Fruit fly (Drosophila melanogaster) whole organism, embryonic: ENCODE results near the gene Amacr.

Source experiments
- Aef1 ChIP-seq: fragments of 200-800 bp; sonication (Bioruptor generic); IDR thresholded peaks from 3 replicates; pipeline ENCODE4 v1.3.6; 2022; ENCODE audit warnings: missing biosample characterization, missing genetic modification characterization
- Awh ChIP-seq: fragments of 200-800 bp; sonication (Bioruptor generic); IDR thresholded peaks from 2 replicates; pipeline ENCODE4, ENCODE4 v1.3.6; 2022; ENCODE audit warnings: missing biosample characterization, missing genetic modification characterization
- CG10267 ChIP-seq: fragments of 200-800 bp; sonication (Bioruptor generic); optimal IDR thresholded peaks from 2 replicates; lab custom pipeline; 2018; ENCODE audit warnings: missing biosample characterization, mild to moderate bottlenecking, missing genetic modification characterization, moderate library complexity
- CG10274 ChIP-seq: fragments of 200-800 bp; sonication (Bioruptor generic); optimal IDR thresholded peaks from 3 replicates; lab custom pipeline; 2017; ENCODE audit warnings: missing biosample characterization, mild to moderate bottlenecking, missing genetic modification characterization
- CG11247 ChIP-seq: fragments of 200-800 bp; sonication (Bioruptor generic); IDR thresholded peaks from 2 replicates; pipeline ENCODE4 v1.3.6; 2022; ENCODE audit warnings: missing biosample characterization, missing genetic modification characterization
- CG12769 ChIP-seq: fragments of 200-800 bp; sonication (Bioruptor generic); optimal IDR thresholded peaks from 2 replicates; lab custom pipeline; 2019; ENCODE audit warnings: missing biosample characterization, mild to moderate bottlenecking, missing genetic modification characterization, moderate library complexity
- CG15479 ChIP-seq: fragments of 200-800 bp; sonication (Bioruptor generic); optimal IDR thresholded peaks from 3 replicates; lab custom pipeline; 2019; ENCODE audit warnings: missing biosample characterization, mild to moderate bottlenecking, missing genetic modification characterization, moderate library complexity
- CG16815 ChIP-seq: fragments of 200-800 bp; sonication (Bioruptor generic); optimal IDR thresholded peaks from 3 replicates; lab custom pipeline; 2017; ENCODE audit warnings: missing biosample characterization, mild to moderate bottlenecking, missing genetic modification characterization
- CG18011 ChIP-seq: fragments of 200-800 bp; sonication (Bioruptor generic); optimal IDR thresholded peaks from 2 replicates; lab custom pipeline; 2017; ENCODE audit warnings: missing biosample characterization, missing genetic modification characterization, mild to moderate bottlenecking, moderate library complexity, missing genotype
- CG31365 ChIP-seq: fragments of 200-800 bp; sonication (Bioruptor generic); optimal IDR thresholded peaks from 2 replicates; lab custom pipeline; 2018; ENCODE audit warnings: missing biosample characterization, mild to moderate bottlenecking, missing genetic modification characterization
- CG32772 ChIP-seq: fragments of 200-800 bp; sonication (Bioruptor generic); IDR thresholded peaks from 2 replicates; pipeline ENCODE4 v1.3.6; 2022; ENCODE audit warnings: missing biosample characterization, missing genetic modification characterization
- CG42726 ChIP-seq: fragments of 200-800 bp; sonication (Bioruptor generic); IDR thresholded peaks from 2 replicates; pipeline ENCODE4 v1.3.6; 2022; ENCODE audit warnings: missing biosample characterization, missing genetic modification characterization; ENCODE audit not compliant: partially characterized antibody
- CG7271 ChIP-seq: fragments of 200-800 bp; sonication (Bioruptor generic); optimal IDR thresholded peaks from 2 replicates; lab custom pipeline; 2018; ENCODE audit warnings: missing biosample characterization, mild to moderate bottlenecking, missing genetic modification characterization, moderate library complexity
- CG7372 ChIP-seq: fragments of 200-800 bp; sonication (Bioruptor generic); IDR thresholded peaks from 2 replicates; pipeline ENCODE4 v1.3.6; 2022; ENCODE audit warnings: missing biosample characterization, missing genetic modification characterization
- CG8290 ChIP-seq, 3 experiments: fragments of 200-800 bp; sonication (Bioruptor generic); optimal IDR thresholded peaks; 2 replicates each; lab custom pipeline; 2016 to 2019; ENCODE audit warnings: missing biosample characterization in 3 of 3, missing genetic modification characterization in 3 of 3, mild to moderate bottlenecking in 2 of 3, moderate library complexity in 1 of 3
- CG8765 ChIP-seq: fragments of 200-800 bp; sonication (Bioruptor generic); IDR thresholded peaks from 2 replicates; pipeline ENCODE4 v1.3.6; 2022; ENCODE audit warnings: missing biosample characterization, missing genetic modification characterization
- CG9817 ChIP-seq: fragments of 200-800 bp; sonication (Bioruptor generic); optimal IDR thresholded peaks from 2 replicates; lab custom pipeline; 2018; ENCODE audit warnings: missing biosample characterization, mild to moderate bottlenecking, missing genetic modification characterization, moderate library complexity
- Dip3 ChIP-seq: fragments of 200-800 bp; sonication (Bioruptor generic); optimal IDR thresholded peaks from 3 replicates; lab custom pipeline; 2016; ENCODE audit warnings: missing biosample characterization, missing genetic modification characterization
- Eip74EF ChIP-seq, 2 experiments: fragments of 200-800 bp in 1 of 2; fragments of >200 bp in 1 of 2; sonication (Bioruptor generic) in 1 of 2; optimal IDR thresholded peaks; 2 replicates each; lab custom pipeline; 2017 to 2019; ENCODE audit warnings: missing biosample characterization in 2 of 2, missing genetic modification characterization in 2 of 2, mild to moderate bottlenecking in 1 of 2, moderate library complexity in 1 of 2
- Fer3 ChIP-seq: fragments of 200-800 bp; sonication (Bioruptor generic); optimal IDR thresholded peaks from 2 replicates; lab custom pipeline; 2018; ENCODE audit warnings: missing biosample characterization, mild to moderate bottlenecking, missing genetic modification characterization, moderate library complexity
- Gug ChIP-seq: fragments of 200-800 bp; sonication (Bioruptor generic); IDR thresholded peaks from 4 replicates; pipeline ENCODE4 v1.3.6; 2022; ENCODE audit warnings: missing biosample characterization, missing genetic modification characterization
- MBD-R2 ChIP-seq: fragments of 200-800 bp; sonication (Bioruptor generic); IDR thresholded peaks from 2 replicates; pipeline ENCODE4 v1.3.6; 2022; ENCODE audit warnings: missing biosample characterization, missing genetic modification characterization
- Neu2 ChIP-seq: fragments of 200-800 bp; sonication (Bioruptor generic); optimal IDR thresholded peaks from 3 replicates; lab custom pipeline; 2016; ENCODE audit warnings: missing biosample characterization, missing genetic modification characterization, borderline replicate concordance
- Nf-YA ChIP-seq: fragments of 200-800 bp; sonication (Bioruptor generic); IDR thresholded peaks from 2 replicates; pipeline ENCODE4 v1.3.6; 2022; ENCODE audit warnings: missing biosample characterization, missing genetic modification characterization
- Oaz ChIP-seq: fragments of 200-800 bp; sonication (Bioruptor generic); IDR thresholded peaks from 2 replicates; pipeline ENCODE4 v1.3.6; 2022; ENCODE audit warnings: missing biosample characterization, missing genetic modification characterization
- Oli ChIP-seq: fragments of 200-800 bp; sonication (Bioruptor generic); optimal IDR thresholded peaks from 2 replicates; lab custom pipeline; 2018; ENCODE audit warnings: missing biosample characterization, mild to moderate bottlenecking, missing genetic modification characterization, moderate library complexity
- Rfx ChIP-seq: fragments of 200-800 bp; sonication (Bioruptor generic); IDR thresholded peaks from 2 replicates; pipeline ENCODE4 v1.3.6; 2022; ENCODE audit warnings: missing biosample characterization, missing genetic modification characterization
- Scr ChIP-seq: fragments of 200-800 bp; sonication (Bioruptor generic); IDR thresholded peaks from 2 replicates; pipeline ENCODE4 v1.3.6; 2022; ENCODE audit warnings: missing biosample characterization, missing genetic modification characterization; ENCODE audit not compliant: partially characterized antibody
- az2 ChIP-seq: fragments of 200-800 bp; sonication (Bioruptor generic); optimal IDR thresholded peaks from 3 replicates; lab custom pipeline; 2016; ENCODE audit warnings: missing biosample characterization, missing genetic modification characterization
- corto ChIP-seq: fragments of 200-800 bp; sonication (Bioruptor generic); optimal IDR thresholded peaks from 2 replicates; lab custom pipeline; 2016; ENCODE audit warnings: missing biosample characterization, mild to moderate bottlenecking, missing genetic modification characterization, moderate library complexity
- da ChIP-seq: fragments of 200-800 bp; sonication (Bioruptor generic); optimal IDR thresholded peaks from 2 replicates; lab custom pipeline; 2016; ENCODE audit warnings: missing biosample characterization, missing genetic modification characterization
- emc ChIP-seq: fragments of 200-800 bp; sonication (Bioruptor generic); optimal IDR thresholded peaks from 2 replicates; lab custom pipeline; 2016; ENCODE audit warnings: missing biosample characterization, missing genetic modification characterization
- ems ChIP-seq: fragments of 200-800 bp; sonication (Bioruptor generic); optimal IDR thresholded peaks from 3 replicates; lab custom pipeline; 2016; ENCODE audit warnings: missing biosample characterization, missing genetic modification characterization
- en ChIP-seq: fragments of 200-800 bp; sonication (Bioruptor generic); optimal IDR thresholded peaks from 2 replicates; lab custom pipeline; 2016; ENCODE audit warnings: missing biosample characterization, missing genetic modification characterization
- ewg ChIP-seq: fragments of 200-800 bp; sonication (Bioruptor generic); optimal IDR thresholded peaks from 3 replicates; lab custom pipeline; 2017; ENCODE audit warnings: mild to moderate bottlenecking, missing biosample characterization, missing genetic modification reagents, missing genetic modification characterization
- fd102C ChIP-seq: fragments of 200-800 bp; sonication (Bioruptor generic); optimal IDR thresholded peaks from 2 replicates; lab custom pipeline; 2018; ENCODE audit warnings: missing biosample characterization, mild to moderate bottlenecking, missing genetic modification characterization, moderate library complexity
- fd64A ChIP-seq: fragments of 200-800 bp; sonication (Bioruptor generic); optimal IDR thresholded peaks from 3 replicates; lab custom pipeline; 2018; ENCODE audit warnings: missing biosample characterization, mild to moderate bottlenecking, missing genetic modification characterization
- ftz-f1 ChIP-seq: fragments of 200-800 bp; sonication (Bioruptor generic); optimal IDR thresholded peaks from 2 replicates; lab custom pipeline; 2016; ENCODE audit warnings: missing biosample characterization, missing genetic modification characterization
- h ChIP-seq: fragments of >200 bp; optimal IDR thresholded peaks from 2 replicates; lab custom pipeline; 2017
- luna ChIP-seq: fragments of 200-800 bp; sonication (Bioruptor generic); optimal IDR thresholded peaks from 2 replicates; lab custom pipeline; 2016; ENCODE audit warnings: missing biosample characterization, missing genetic modification characterization
- mirr ChIP-seq: fragments of 200-800 bp; sonication (Bioruptor generic); optimal IDR thresholded peaks from 3 replicates; lab custom pipeline; 2018; ENCODE audit warnings: missing biosample characterization, mild to moderate bottlenecking, missing genetic modification characterization
- nmo ChIP-seq: fragments of 200-800 bp; sonication (Bioruptor generic); optimal IDR thresholded peaks from 2 replicates; lab custom pipeline; 2018; ENCODE audit warnings: missing biosample characterization, mild to moderate bottlenecking, missing genetic modification characterization, moderate library complexity
- peb ChIP-seq: fragments of 200-800 bp; sonication (Bioruptor generic); IDR thresholded peaks from 2 replicates; pipeline ENCODE4 v1.3.6; 2022; ENCODE audit warnings: missing biosample characterization, missing genetic modification characterization
- pnt ChIP-seq: fragments of 200-800 bp; sonication (Bioruptor generic); optimal IDR thresholded peaks from 3 replicates; lab custom pipeline; 2016; ENCODE audit warnings: missing biosample characterization, missing genetic modification characterization
- run ChIP-seq: fragments of 200-800 bp; sonication (Bioruptor generic); optimal IDR thresholded peaks from 3 replicates; lab custom pipeline; 2018; ENCODE audit warnings: missing biosample characterization, mild to moderate bottlenecking, missing genetic modification characterization
- sisA ChIP-seq: fragments of 200-800 bp; sonication (Bioruptor generic); IDR thresholded peaks from 2 replicates; pipeline ENCODE4 v1.3.6; 2022; ENCODE audit warnings: missing biosample characterization, missing genetic modification characterization
- vnd ChIP-seq: fragments of 200-800 bp; sonication (Bioruptor generic); IDR thresholded peaks from 3 replicates; pipeline ENCODE4 v1.3.6; 2022; ENCODE audit warnings: missing biosample characterization, missing genetic modification characterization; ENCODE audit not compliant: partially characterized antibody
- zen2 ChIP-seq: fragments of 200-800 bp; sonication (Bioruptor generic); IDR thresholded peaks from 3 replicates; pipeline ENCODE4 v1.3.6; 2022; ENCODE audit warnings: missing biosample characterization, missing genetic modification characterization; ENCODE audit not compliant: partially characterized antibody
- zfh1 ChIP-seq: fragments of 200-800 bp; sonication (Bioruptor generic); IDR thresholded peaks from 3 replicates; pipeline ENCODE4 v1.3.6; 2022; ENCODE audit warnings: missing biosample characterization, missing genetic modification characterization

Amacr gene

DNA sequence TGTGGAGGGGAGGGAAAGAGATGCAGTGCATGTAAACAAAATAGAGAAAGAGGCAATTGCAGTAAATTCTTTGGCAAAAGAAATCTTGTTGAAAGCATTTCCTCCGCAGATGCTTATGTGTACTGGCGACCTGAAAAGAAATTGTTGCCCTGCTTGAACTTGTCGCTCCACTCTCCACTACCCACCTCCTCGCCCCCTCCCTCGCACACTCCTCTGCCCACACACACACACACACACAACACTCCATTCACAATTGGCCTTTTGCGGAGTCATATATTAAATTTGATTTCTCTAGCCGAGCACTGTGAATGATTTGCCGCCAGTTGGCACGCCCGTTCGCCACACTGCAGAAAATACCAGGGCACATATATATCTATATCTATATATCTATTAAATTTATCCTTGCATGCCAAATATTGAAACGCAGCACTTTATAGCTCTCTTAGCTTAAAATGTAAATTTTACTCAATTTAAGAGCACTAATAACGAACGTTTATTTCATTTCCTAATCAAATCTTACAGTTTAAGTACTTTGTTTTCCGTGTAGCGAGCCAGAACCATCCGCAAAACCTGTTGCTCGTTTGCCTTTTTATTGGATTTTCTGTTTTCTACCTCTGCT, 6.8 kb upstream of the Amacr start (continued):
- TF ChIP-seq h (lab: Kevin White, UChicago) (no peak), Fer3 (peak; percentile 83), CG16815 (GFP tag; lab: Kevin White, UChicago) (peak; percentile 45), da (no peak), Aef1 (peak; percentile 79), pnt (GFP tag; lab: Kevin White, UChicago) (no peak), CG7271 (no peak), CG32772 (GFP tag; lab: Robert Waterston, UW) (peak; percentile 64), nmo (GFP tag; lab: Kevin White, UChicago) (peak; percentile 30), CG12769 (tag; lab: Kevin White, UChicago) (peak; percentile 69), luna (GFP tag; lab: Kevin White, UChicago) (no peak), fd64A (GFP tag; lab: Kevin White, UChicago) (no peak), Gug (GFP tag; lab: Robert Waterston, UW) (peak; percentile 58; the same call in 3 of the 4 replicates), ems (GFP tag; lab: Kevin White, UChicago) (peak; percentile 54), Dip3 (GFP tag; lab: Kevin White, UChicago) (peak; percentile 57), Nf-YA (GFP tag; lab: Robert Waterston, UW) (no peak), Rfx (peak; percentile 91), zen2 (no peak), Awh (no peak), CG15479 (GFP tag; lab: Kevin White, UChicago) (no peak), CG9817 (tag; lab: Kevin White, UChicago) (peak; percentile 50), en (GFP tag; lab: Kevin White, UChicago) (peak; percentile 15), run (tag; lab: Kevin White, UChicago) (no peak), Neu2 (peak; percentile 10), ewg (peak; percentile 1), Oaz (peak; percentile 70), vnd (no peak), sisA (GFP tag; lab: Robert Waterston, UW) (peak; percentile 41; the same call in 1 of the 2 replicates), corto (GFP tag; lab: Kevin White, UChicago) (peak; percentile 37), CG8765 (GFP tag; lab: Robert Waterston, UW) (peak; percentile 60; the same call in 1 of the 2 replicates), ftz-f1 (peak; percentile 21), peb (peak; percentile 44; the same call in 1 of the 2 replicates), fd102C (GFP tag; lab: Kevin White, UChicago) (no peak), emc (no peak), MBD-R2 (GFP tag; lab: Robert Waterston, UW) (peak; percentile 69), CG8290 (GFP tag; optimal IDR thresholded peaks at IDR 0.05; lab: Kevin White, UChicago) (no peak), CG8290 (tag; optimal IDR thresholded peaks at IDR 0.05; lab: Kevin White, UChicago) (peak in 1 of 2 experiments; percentile 35), CG42726 (GFP tag; lab: Robert Waterston, UW) (no peak), Eip74EF (GFP tag; optimal IDR thresholded peaks at IDR 0.05; lab: Kevin White, UChicago) (no peak), Oli (tag; lab: Kevin White, UChicago) (peak; percentile 46), Scr (GFP tag; lab: Robert Waterston, UW) (no peak), zfh1 (GFP tag; lab: Robert Waterston, UW) (peak; percentile 62; the same call in 2 of the 3 replicates), CG10274 (peak; percentile 59), CG10267 (peak; percentile 63), CG7372 (GFP tag; lab: Robert Waterston, UW) (peak; percentile 75), mirr (GFP tag; lab: Kevin White, UChicago) (no peak), az2 (GFP tag; lab: Kevin White, UChicago) (peak; percentile 50), CG31365 (tag; lab: Kevin White, UChicago) (peak; percentile 15), CG11247 (GFP tag; lab: Robert Waterston, UW) (peak; percentile 71), CG18011 (GFP tag; lab: Kevin White, UChicago) (peak; percentile 9)
